Fruit fly (Drosophila melanogaster) whole organism, embryonic: ENCODE measurements around the gene Tsp5D.

Experiments used
- Adf1 ChIP-seq: fragments of 200-800 bp; sonication (Bioruptor generic); IDR thresholded peaks from 2 replicates; pipeline ENCODE4 v1.3.6; 2022; ENCODE audit warnings: missing biosample characterization, missing genetic modification characterization
- Blimp-1 ChIP-seq: fragments of 200-800 bp; sonication (Bioruptor generic); optimal IDR thresholded peaks from 3 replicates; lab custom pipeline; 2018; ENCODE audit warnings: missing biosample characterization, missing genetic modification characterization, mild to moderate bottlenecking, moderate library complexity, missing genetic modification reagents
- CG10209 ChIP-seq: fragments of 200-800 bp; sonication (Bioruptor generic); optimal IDR thresholded peaks from 3 replicates; lab custom pipeline; 2017; ENCODE audit warnings: missing biosample characterization, mild to moderate bottlenecking, missing genetic modification characterization, missing genetic modification reagents
- CG11398 ChIP-seq: fragments of 200-800 bp; sonication (Bioruptor generic); optimal IDR thresholded peaks from 2 replicates; lab custom pipeline; 2016; ENCODE audit warnings: missing biosample characterization, missing genetic modification characterization
- CG11560 ChIP-seq: fragments of 200-800 bp; sonication (Bioruptor generic); IDR thresholded peaks from 3 replicates; pipeline ENCODE4 v1.3.6; 2022; ENCODE audit warnings: missing biosample characterization, missing genetic modification characterization
- CG12391 ChIP-seq: fragments of 200-800 bp; sonication (Bioruptor generic); optimal IDR thresholded peaks from 3 replicates; lab custom pipeline; 2018; ENCODE audit warnings: missing biosample characterization, mild to moderate bottlenecking, missing genetic modification characterization, moderate library complexity
- CG14667 ChIP-seq: fragments of 200-800 bp; sonication (Bioruptor generic); IDR thresholded peaks from 2 replicates; pipeline ENCODE4 v1.3.6; 2022; ENCODE audit warnings: missing biosample characterization, missing genetic modification characterization
- CG14860 ChIP-seq: fragments of 200-800 bp; sonication (Bioruptor generic); IDR thresholded peaks from 3 replicates; pipeline ENCODE4 v1.3.6; 2022; ENCODE audit warnings: missing biosample characterization, missing genetic modification characterization; ENCODE audit not compliant: partially characterized antibody
- CG4282 ChIP-seq: fragments of 200-800 bp; sonication (Bioruptor generic); optimal IDR thresholded peaks from 2 replicates; lab custom pipeline; 2016; ENCODE audit warnings: missing biosample characterization, missing genetic modification characterization
- CG5245 ChIP-seq: fragments of 200-800 bp; sonication (Bioruptor generic); optimal IDR thresholded peaks from 3 replicates; lab custom pipeline; 2016; ENCODE audit warnings: missing biosample characterization, missing genetic modification characterization
- CG6175 ChIP-seq: fragments of 200-800 bp; sonication (Bioruptor generic); IDR thresholded peaks from 3 replicates; pipeline ENCODE4 v1.3.6; 2022; ENCODE audit warnings: missing biosample characterization, missing genetic modification characterization
- CG6254 ChIP-seq: fragments of 200-800 bp; sonication (Bioruptor generic); optimal IDR thresholded peaks from 3 replicates; lab custom pipeline; 2017; ENCODE audit warnings: mild to moderate bottlenecking, missing biosample characterization, missing genetic modification reagents, missing genetic modification characterization
- CG7271 ChIP-seq: fragments of 200-800 bp; sonication (Bioruptor generic); optimal IDR thresholded peaks from 2 replicates; lab custom pipeline; 2018; ENCODE audit warnings: missing biosample characterization, mild to moderate bottlenecking, missing genetic modification characterization, moderate library complexity
- CG7357 ChIP-seq: fragments of 200-800 bp; sonication (Bioruptor generic); IDR thresholded peaks from 3 replicates; pipeline ENCODE4 v1.3.6; 2022; ENCODE audit warnings: missing biosample characterization, missing genetic modification characterization
- CG8290 ChIP-seq, 3 experiments: fragments of 200-800 bp; sonication (Bioruptor generic); optimal IDR thresholded peaks; 2 replicates each; lab custom pipeline; 2016 to 2019; ENCODE audit warnings: missing biosample characterization in 3 of 3, missing genetic modification characterization in 3 of 3, mild to moderate bottlenecking in 2 of 3, moderate library complexity in 1 of 3
- CG8359 ChIP-seq: fragments of 200-800 bp; sonication (Bioruptor generic); optimal IDR thresholded peaks from 2 replicates; lab custom pipeline; 2017; ENCODE audit warnings: missing biosample characterization, mild to moderate bottlenecking, missing genetic modification characterization, borderline replicate concordance
- CG8388 ChIP-seq: fragments of 200-800 bp; sonication (Bioruptor generic); optimal IDR thresholded peaks from 2 replicates; lab custom pipeline; 2019; ENCODE audit warnings: missing biosample characterization, mild to moderate bottlenecking, missing genetic modification characterization, moderate library complexity
- CG8765 ChIP-seq: fragments of 200-800 bp; sonication (Bioruptor generic); IDR thresholded peaks from 2 replicates; pipeline ENCODE4 v1.3.6; 2022; ENCODE audit warnings: missing biosample characterization, missing genetic modification characterization
- CG8944 ChIP-seq: fragments of 200-800 bp; sonication (Bioruptor generic); optimal IDR thresholded peaks from 3 replicates; lab custom pipeline; 2016; ENCODE audit warnings: missing biosample characterization, missing genetic modification characterization
- CG9215 ChIP-seq: fragments of 200-800 bp; sonication (Bioruptor generic); IDR thresholded peaks from 2 replicates; pipeline ENCODE4 v1.3.6; 2022; ENCODE audit warnings: missing biosample characterization, missing genetic modification characterization
- Drgx ChIP-seq: fragments of 200-800 bp; sonication (Bioruptor generic); IDR thresholded peaks from 2 replicates; pipeline ENCODE4 v1.3.6; 2022; ENCODE audit warnings: missing biosample characterization, missing genetic modification characterization
- E2f1 ChIP-seq: fragments of 200-800 bp; sonication (Bioruptor generic); IDR thresholded peaks from 2 replicates; pipeline ENCODE4 v1.3.6; 2022; ENCODE audit warnings: missing biosample characterization, missing genetic modification characterization
- H15 ChIP-seq: fragments of 200-800 bp; sonication (Bioruptor generic); IDR thresholded peaks from 3 replicates; pipeline ENCODE4 v1.3.6; 2022; ENCODE audit warnings: missing biosample characterization, missing genetic modification characterization
- HLH3B ChIP-seq: fragments of 200-800 bp; sonication (Bioruptor generic); IDR thresholded peaks from 2 replicates; pipeline ENCODE4 v1.3.6; 2022; ENCODE audit warnings: missing biosample characterization, missing genetic modification characterization
- Lim3 ChIP-seq: fragments of 200-800 bp; sonication (Bioruptor generic); IDR thresholded peaks from 2 replicates; pipeline ENCODE4 v1.3.6; 2022; ENCODE audit warnings: missing biosample characterization, missing genetic modification characterization
- Neu2 ChIP-seq: fragments of 200-800 bp; sonication (Bioruptor generic); optimal IDR thresholded peaks from 3 replicates; lab custom pipeline; 2016; ENCODE audit warnings: missing biosample characterization, missing genetic modification characterization, borderline replicate concordance
- Nf-YB ChIP-seq: fragments of 200-800 bp; sonication (Bioruptor generic); optimal IDR thresholded peaks from 3 replicates; lab custom pipeline; 2019; ENCODE audit warnings: missing biosample characterization, mild to moderate bottlenecking, missing genetic modification characterization, moderate library complexity
- Poxn ChIP-seq: fragments of 200-800 bp; sonication (Bioruptor generic); IDR thresholded peaks from 2 replicates; pipeline ENCODE4 v1.3.6; 2022; ENCODE audit warnings: missing biosample characterization, missing genetic modification characterization
- Ptx1 ChIP-seq: fragments of 200-800 bp; sonication (Bioruptor generic); IDR thresholded peaks from 2 replicates; pipeline ENCODE4 v1.3.6; 2022; ENCODE audit warnings: missing biosample characterization, missing genetic modification characterization
- Six4 ChIP-seq: fragments of 200-800 bp; sonication (Bioruptor generic); optimal IDR thresholded peaks from 2 replicates; lab custom pipeline; 2016; ENCODE audit warnings: missing biosample characterization, missing genetic modification characterization
- Sry-δ ChIP-seq: fragments of 200-800 bp; sonication (Bioruptor generic); optimal IDR thresholded peaks from 2 replicates; lab custom pipeline; 2016; ENCODE audit warnings: missing biosample characterization, missing genetic modification characterization
- cad ChIP-seq: fragments of >200 bp; optimal IDR thresholded peaks from 2 replicates; lab custom pipeline; 2017; ENCODE audit warnings: missing biosample characterization, missing genetic modification characterization
- da ChIP-seq: fragments of 200-800 bp; sonication (Bioruptor generic); optimal IDR thresholded peaks from 2 replicates; lab custom pipeline; 2016; ENCODE audit warnings: missing biosample characterization, missing genetic modification characterization
- en ChIP-seq: fragments of 200-800 bp; sonication (Bioruptor generic); optimal IDR thresholded peaks from 2 replicates; lab custom pipeline; 2016; ENCODE audit warnings: missing biosample characterization, missing genetic modification characterization
- esg ChIP-seq: fragments of 200-800 bp; sonication (Bioruptor generic); conservative IDR thresholded peaks from 2 replicates; pipeline ENCODE4 v1.3.6; 2022; ENCODE audit warnings: missing biosample characterization, missing genetic modification characterization
- fu2 ChIP-seq: fragments of 200-800 bp; sonication (Bioruptor generic); optimal IDR thresholded peaks from 2 replicates; lab custom pipeline; 2016; ENCODE audit warnings: missing biosample characterization, missing genetic modification characterization
- gsb ChIP-seq: fragments of 200-800 bp; sonication (Bioruptor generic); IDR thresholded peaks from 2 replicates; pipeline ENCODE4 v1.3.6; 2022; ENCODE audit warnings: missing biosample characterization, missing genetic modification characterization
- ind ChIP-seq: fragments of 200-800 bp; sonication (Bioruptor generic); optimal IDR thresholded peaks from 3 replicates; lab custom pipeline; 2016; ENCODE audit warnings: missing biosample characterization, missing genetic modification characterization
- kah ChIP-seq: fragments of 200-800 bp; sonication (Bioruptor generic); optimal IDR thresholded peaks from 2 replicates; lab custom pipeline; 2018; ENCODE audit warnings: missing biosample characterization, mild to moderate bottlenecking, missing genetic modification characterization
- kay ChIP-seq: fragments of 200-800 bp; sonication (Bioruptor generic); optimal IDR thresholded peaks from 2 replicates; lab custom pipeline; 2016; ENCODE audit warnings: missing biosample characterization, missing genetic modification characterization
- lilli ChIP-seq: fragments of 200-800 bp; sonication (Bioruptor generic); optimal IDR thresholded peaks from 3 replicates; lab custom pipeline; 2016; ENCODE audit warnings: missing biosample characterization, missing genetic modification characterization
- lmd ChIP-seq: fragments of 200-800 bp; sonication (Bioruptor generic); IDR thresholded peaks from 2 replicates; pipeline ENCODE4 v1.3.6; 2022; ENCODE audit warnings: missing biosample characterization, missing genetic modification characterization
- nerfin-1 ChIP-seq: fragments of 200-800 bp; sonication (Bioruptor generic); optimal IDR thresholded peaks from 3 replicates; lab custom pipeline; 2019; ENCODE audit warnings: missing biosample characterization, mild to moderate bottlenecking, missing genetic modification characterization, moderate library complexity
- onecut ChIP-seq: fragments of 200-800 bp; sonication (Bioruptor generic); IDR thresholded peaks from 2 replicates; pipeline ENCODE4 v1.3.6; 2022; ENCODE audit warnings: missing biosample characterization, missing genetic modification characterization
- otp ChIP-seq: fragments of 200-800 bp; sonication (Bioruptor generic); IDR thresholded peaks from 3 replicates; pipeline ENCODE4, ENCODE4 v1.3.6; 2022; ENCODE audit warnings: missing biosample characterization, missing genetic modification characterization
- pb ChIP-seq: fragments of 200-800 bp; sonication (Bioruptor generic); optimal IDR thresholded peaks from 3 replicates; lab custom pipeline; 2016; ENCODE audit warnings: missing biosample characterization, missing genetic modification characterization
- pnt ChIP-seq: fragments of 200-800 bp; sonication (Bioruptor generic); optimal IDR thresholded peaks from 3 replicates; lab custom pipeline; 2016; ENCODE audit warnings: missing biosample characterization, missing genetic modification characterization
- salm ChIP-seq: fragments of 200-800 bp; sonication (Bioruptor generic); optimal IDR thresholded peaks from 2 replicates; lab custom pipeline; 2018; ENCODE audit warnings: missing biosample characterization, mild to moderate bottlenecking, missing genetic modification characterization
- sim ChIP-seq: fragments of 200-800 bp; sonication (Bioruptor generic); IDR thresholded peaks from 2 replicates; pipeline ENCODE4 v1.3.6; 2022; ENCODE audit warnings: missing biosample characterization, missing genetic modification characterization
- sna ChIP-seq: fragments of 200-800 bp; sonication (Bioruptor generic); IDR thresholded peaks from 2 replicates; pipeline ENCODE4 v1.3.6; 2022; ENCODE audit warnings: missing biosample characterization, missing genetic modification characterization; ENCODE audit not compliant: partially characterized antibody
- sqz ChIP-seq: fragments of 200-800 bp; sonication (Bioruptor generic); optimal IDR thresholded peaks from 3 replicates; lab custom pipeline; 2018; ENCODE audit warnings: missing biosample characterization, mild to moderate bottlenecking, missing genetic modification characterization
- trh ChIP-seq: fragments of 200-800 bp; sonication (Bioruptor generic); optimal IDR thresholded peaks from 2 replicates; lab custom pipeline; 2016; ENCODE audit warnings: missing biosample characterization, missing genetic modification characterization

Gene Tsp5D

DNA sequence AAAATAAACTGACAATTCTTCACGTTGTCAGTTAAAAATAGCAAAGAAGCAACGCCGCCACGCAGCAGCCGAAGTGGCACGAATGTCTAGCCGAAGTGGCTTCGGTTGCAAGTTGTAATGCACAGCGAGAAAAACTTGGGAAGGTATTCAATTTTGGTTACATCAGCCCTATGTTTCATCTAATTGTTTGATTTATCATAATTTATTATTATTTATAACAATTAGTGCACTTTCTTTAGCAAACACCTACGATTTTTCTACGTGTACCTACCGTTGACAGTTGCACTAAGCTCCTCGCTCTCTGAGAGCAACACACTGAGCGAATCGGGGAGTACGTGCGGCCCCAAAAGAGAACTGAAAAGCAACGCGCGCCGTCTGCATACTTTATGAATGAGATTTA is at the start of gene Tsp5D (continued):
- TF ChIP-seq salm (peak; percentile 90), CG10209 (GFP tag; lab: Kevin White, UChicago) (peak; percentile 90), Six4 (GFP tag; lab: Kevin White, UChicago) (peak; percentile 93), H15 (GFP tag; lab: Robert Waterston, UW) (peak; percentile 95), CG8388 (peak; percentile 93), CG7271 (tag; lab: Kevin White, UChicago) (peak; percentile 1), Lim3 (GFP tag; lab: Robert Waterston, UW) (peak; percentile 88), trh (GFP tag; lab: Kevin White, UChicago) (peak; percentile 58), CG8765 (GFP tag; lab: Robert Waterston, UW) (no peak; the same call in 1 of the 2 replicates), en (GFP tag; lab: Kevin White, UChicago) (no peak), CG14860 (GFP tag; lab: Robert Waterston, UW) (no peak), CG14667 (GFP tag; lab: Robert Waterston, UW) (peak; percentile 93), Nf-YB (GFP tag; lab: Kevin White, UChicago) (peak; percentile 74), Neu2 (GFP tag; lab: Kevin White, UChicago) (no peak), CG8290 (GFP tag; optimal IDR thresholded peaks at IDR 0.05; lab: Kevin White, UChicago) (peak; percentile 84), CG8290 (tag; optimal IDR thresholded peaks at IDR 0.05; lab: Kevin White, UChicago) (peak in 1 of 2 experiments; percentile 21), Poxn (GFP tag; lab: Robert Waterston, UW) (no peak), fu2 (GFP tag; lab: Kevin White, UChicago) (no peak), esg (GFP tag; lab: Robert Waterston, UW) (peak; percentile 94), CG11398 (no peak), HLH3B (peak; percentile 98), gsb (GFP tag; lab: Robert Waterston, UW) (peak; percentile 74), Drgx (GFP tag; lab: Robert Waterston, UW) (peak; percentile 100), CG6175 (GFP tag; lab: Robert Waterston, UW) (peak; percentile 87), lilli (GFP tag; lab: Kevin White, UChicago) (peak; percentile 30), nerfin-1 (peak; percentile 90), pnt (GFP tag; lab: Kevin White, UChicago) (peak; percentile 51), CG8359 (GFP tag; lab: Kevin White, UChicago) (peak; percentile 78), Sry-δ (GFP tag; lab: Kevin White, UChicago) (peak; percentile 16), da (GFP tag; lab: Kevin White, UChicago) (no peak), CG9215 (peak; percentile 76), Adf1 (GFP tag; lab: Robert Waterston, UW) (0 out of 2 replicates have a peak, but pooled peaks have one; percentile 29), CG4282 (GFP tag; lab: Kevin White, UChicago) (no peak), CG12391 (tag; lab: Kevin White, UChicago) (peak; percentile 93), sim (GFP tag; lab: Robert Waterston, UW) (peak; percentile 91), lmd (peak; percentile 94), kay (GFP tag; lab: Kevin White, UChicago) (peak; percentile 66), onecut (GFP tag; lab: Robert Waterston, UW) (peak; percentile 92), sqz (peak; percentile 88), CG11560 (tag; lab: Robert Waterston, UW) (peak; percentile 75), sna (no peak), CG5245 (GFP tag; lab: Kevin White, UChicago) (peak; percentile 94), kah (peak; percentile 86), Blimp-1 (peak; percentile 95), CG7357 (GFP tag; lab: Robert Waterston, UW) (peak; percentile 86), E2f1 (GFP tag; lab: Robert Waterston, UW) (peak; percentile 95), cad (no peak), CG6254 (GFP tag; lab: Kevin White, UChicago) (peak; percentile 92), ind (GFP tag; lab: Kevin White, UChicago) (peak; percentile 93), pb (no peak), CG8944 (GFP tag; lab: Kevin White, UChicago) (peak; percentile 21), otp (GFP tag; lab: Robert Waterston, UW) (peak; percentile 93), Ptx1 (GFP tag; lab: Robert Waterston, UW) (peak; percentile 96)
